Fruit fly (Drosophila melanogaster) whole organism, embryonic: ENCODE measurements around the gene CG17819.

ENCODE experiments used
- Aef1 ChIP-seq: fragments of 200-800 bp; sonication (Bioruptor generic); IDR thresholded peaks from 3 replicates; pipeline ENCODE4 v1.3.6; 2022; ENCODE audit warnings: missing biosample characterization, missing genetic modification characterization
- Antp ChIP-seq: fragments of 200-800 bp; sonication (Bioruptor generic); optimal IDR thresholded peaks from 3 replicates; lab custom pipeline; 2016; ENCODE audit warnings: missing biosample characterization, missing genetic modification characterization
- CG10267 ChIP-seq: fragments of 200-800 bp; sonication (Bioruptor generic); optimal IDR thresholded peaks from 2 replicates; lab custom pipeline; 2018; ENCODE audit warnings: missing biosample characterization, mild to moderate bottlenecking, missing genetic modification characterization, moderate library complexity
- CG10274 ChIP-seq: fragments of 200-800 bp; sonication (Bioruptor generic); optimal IDR thresholded peaks from 3 replicates; lab custom pipeline; 2017; ENCODE audit warnings: missing biosample characterization, mild to moderate bottlenecking, missing genetic modification characterization
- CG10431 ChIP-seq: fragments of 200-800 bp; sonication (Bioruptor generic); optimal IDR thresholded peaks from 3 replicates; lab custom pipeline; 2018; ENCODE audit warnings: missing biosample characterization, mild to moderate bottlenecking, missing genetic modification characterization
- CG10543 ChIP-seq: fragments of 200-800 bp; sonication (Bioruptor generic); optimal IDR thresholded peaks from 3 replicates; lab custom pipeline; 2017; ENCODE audit warnings: missing biosample characterization, mild to moderate bottlenecking, missing genetic modification characterization, moderate library complexity
- CG12104 ChIP-seq: fragments of 200-800 bp; sonication (Bioruptor generic); optimal IDR thresholded peaks from 3 replicates; lab custom pipeline; 2016; ENCODE audit warnings: missing biosample characterization, missing genetic modification characterization
- CG12236 ChIP-seq: fragments of 200-800 bp; sonication (Bioruptor generic); optimal IDR thresholded peaks from 2 replicates; lab custom pipeline; 2016; ENCODE audit warnings: missing biosample characterization, missing genetic modification characterization
- CG12744 ChIP-seq: fragments of 200-800 bp; sonication (Bioruptor generic); optimal IDR thresholded peaks from 2 replicates; lab custom pipeline; 2016; ENCODE audit warnings: missing biosample characterization, missing genetic modification characterization
- CG13296 ChIP-seq: fragments of 200-800 bp; sonication (Bioruptor generic); optimal IDR thresholded peaks from 3 replicates; lab custom pipeline; 2018; ENCODE audit warnings: missing biosample characterization, mild to moderate bottlenecking, missing genetic modification characterization
- CG14014 ChIP-seq: fragments of 200-800 bp; sonication (Bioruptor generic); IDR thresholded peaks from 2 replicates; pipeline ENCODE4 v1.3.6; 2022; ENCODE audit warnings: missing biosample characterization, missing genetic modification characterization
- CG14965 ChIP-seq: fragments of 200-800 bp; sonication (Bioruptor generic); optimal IDR thresholded peaks from 2 replicates; lab custom pipeline; 2016; ENCODE audit warnings: missing biosample characterization, missing genetic modification characterization, borderline replicate concordance
- CG1603 ChIP-seq: fragments of 200-800 bp; sonication (Bioruptor generic); optimal IDR thresholded peaks from 2 replicates; lab custom pipeline; 2019; ENCODE audit warnings: missing biosample characterization, mild to moderate bottlenecking, missing genetic modification characterization, moderate library complexity
- CG16779 ChIP-seq: fragments of 200-800 bp; sonication (Bioruptor generic); IDR thresholded peaks from 2 replicates; pipeline ENCODE4 v1.3.6; 2022; ENCODE audit warnings: missing biosample characterization, missing genetic modification characterization
- CG17385 ChIP-seq: fragments of 200-800 bp; sonication (Bioruptor generic); optimal IDR thresholded peaks from 3 replicates; lab custom pipeline; 2018; ENCODE audit warnings: missing biosample characterization, mild to moderate bottlenecking, missing genetic modification characterization
- CG1832 ChIP-seq: fragments of 200-800 bp; sonication (Bioruptor generic); optimal IDR thresholded peaks from 2 replicates; lab custom pipeline; 2017; ENCODE audit warnings: missing biosample characterization, mild to moderate bottlenecking, missing genetic modification characterization, inconsistent platforms
- CG2678 ChIP-seq: fragments of 200-800 bp; sonication (Bioruptor generic); optimal IDR thresholded peaks from 3 replicates; lab custom pipeline; 2019; ENCODE audit warnings: missing biosample characterization, mild to moderate bottlenecking, missing genetic modification characterization, moderate library complexity
- CG32767 ChIP-seq: fragments of 200-800 bp; sonication (Bioruptor generic); IDR thresholded peaks from 2 replicates; pipeline ENCODE4 v1.3.6; 2022; ENCODE audit warnings: missing biosample characterization, missing genetic modification characterization
- CG6689 ChIP-seq: fragments of 200-800 bp; sonication (Bioruptor generic); IDR thresholded peaks from 2 replicates; pipeline ENCODE4 v1.3.6; 2022; ENCODE audit warnings: missing biosample characterization, missing genetic modification characterization
- CG9876 ChIP-seq: fragments of 200-800 bp; sonication (Bioruptor generic); optimal IDR thresholded peaks from 2 replicates; lab custom pipeline; 2016; ENCODE audit warnings: missing biosample characterization, missing genetic modification characterization
- Dbx ChIP-seq: fragments of 200-800 bp; sonication (Bioruptor generic); IDR thresholded peaks from 3 replicates; pipeline ENCODE4 v1.3.6; 2022; ENCODE audit warnings: missing biosample characterization, missing genetic modification characterization
- E2f1 ChIP-seq: fragments of 200-800 bp; sonication (Bioruptor generic); IDR thresholded peaks from 2 replicates; pipeline ENCODE4 v1.3.6; 2022; ENCODE audit warnings: missing biosample characterization, missing genetic modification characterization
- Eip74EF ChIP-seq, 2 experiments: fragments of 200-800 bp in 1 of 2; fragments of >200 bp in 1 of 2; sonication (Bioruptor generic) in 1 of 2; optimal IDR thresholded peaks; 2 replicates each; lab custom pipeline; 2017 to 2019; ENCODE audit warnings: missing biosample characterization in 2 of 2, missing genetic modification characterization in 2 of 2, mild to moderate bottlenecking in 1 of 2, moderate library complexity in 1 of 2
- H2.0 ChIP-seq: fragments of 200-800 bp; sonication (Bioruptor generic); IDR thresholded peaks from 2 replicates; pipeline ENCODE4 v1.3.6; 2022; ENCODE audit warnings: missing biosample characterization, missing genetic modification characterization
- HHEX ChIP-seq: fragments of 200-800 bp; sonication (Bioruptor generic); optimal IDR thresholded peaks from 3 replicates; lab custom pipeline; 2017; ENCODE audit warnings: missing biosample characterization, mild to moderate bottlenecking, missing genetic modification characterization, missing genetic modification reagents
- HLH54F ChIP-seq: fragments of 200-800 bp; sonication (Bioruptor generic); optimal IDR thresholded peaks from 3 replicates; lab custom pipeline; 2016; ENCODE audit warnings: missing biosample characterization, missing genetic modification characterization
- Max ChIP-seq: fragments of 200-800 bp; sonication (Bioruptor generic); optimal IDR thresholded peaks from 2 replicates; lab custom pipeline; 2016; ENCODE audit warnings: missing biosample characterization, mild to moderate bottlenecking, missing genetic modification characterization
- Med ChIP-seq: fragments of 200-800 bp; sonication (Bioruptor generic); peaks from one replicate; lab custom pipeline; 2016; ENCODE audit warnings: missing biosample characterization, missing genetic modification characterization, mild to moderate bottlenecking, inconsistent platforms, moderate library complexity
- Meics ChIP-seq: fragments of 200-800 bp; sonication (Bioruptor generic); optimal IDR thresholded peaks from 2 replicates; lab custom pipeline; 2017; ENCODE audit warnings: missing biosample characterization, mild to moderate bottlenecking, missing genetic modification characterization
- NK7.1 ChIP-seq: fragments of 200-800 bp; sonication (Bioruptor generic); optimal IDR thresholded peaks from 3 replicates; lab custom pipeline; 2016; ENCODE audit warnings: missing biosample characterization, missing genetic modification characterization
- Usf ChIP-seq: fragments of 200-800 bp; sonication (Bioruptor generic); optimal IDR thresholded peaks from 2 replicates; lab custom pipeline; 2017; ENCODE audit warnings: missing genotype, missing biosample characterization, missing genetic modification characterization
- ash1 ChIP-seq: fragments of 200-800 bp; sonication (Bioruptor generic); optimal IDR thresholded peaks from 2 replicates; lab custom pipeline; 2018; ENCODE audit warnings: missing biosample characterization, mild to moderate bottlenecking, missing genetic modification characterization
- bab2 ChIP-seq: fragments of 200-800 bp; sonication (Bioruptor generic); optimal IDR thresholded peaks from 2 replicates; lab custom pipeline; 2016; ENCODE audit warnings: missing biosample characterization, missing genetic modification characterization
- bigmax ChIP-seq: fragments of 200-800 bp; sonication (Bioruptor generic); optimal IDR thresholded peaks from 2 replicates; lab custom pipeline; 2018; ENCODE audit warnings: missing biosample characterization, mild to moderate bottlenecking, missing genetic modification characterization
- chm ChIP-seq: fragments of 200-800 bp; sonication (Bioruptor generic); IDR thresholded peaks from 2 replicates; pipeline ENCODE4 v1.3.6; 2022; ENCODE audit warnings: missing biosample characterization, missing genetic modification characterization
- en ChIP-seq: fragments of 200-800 bp; sonication (Bioruptor generic); optimal IDR thresholded peaks from 2 replicates; lab custom pipeline; 2016; ENCODE audit warnings: missing biosample characterization, missing genetic modification characterization
- ewg ChIP-seq: fragments of 200-800 bp; sonication (Bioruptor generic); optimal IDR thresholded peaks from 3 replicates; lab custom pipeline; 2017; ENCODE audit warnings: mild to moderate bottlenecking, missing biosample characterization, missing genetic modification reagents, missing genetic modification characterization
- fd96Cb ChIP-seq: fragments of 200-800 bp; sonication (Bioruptor generic); optimal IDR thresholded peaks from 2 replicates; lab custom pipeline; 2018; ENCODE audit warnings: missing biosample characterization, mild to moderate bottlenecking, missing genetic modification characterization, moderate library complexity
- gem ChIP-seq: fragments of 200-800 bp; sonication (Bioruptor generic); optimal IDR thresholded peaks from 2 replicates; lab custom pipeline; 2019; ENCODE audit warnings: missing biosample characterization, mild to moderate bottlenecking, missing genetic modification characterization, moderate library complexity
- grau ChIP-seq: fragments of 200-800 bp; optimal IDR thresholded peaks from 3 replicates; lab custom pipeline; 2019; ENCODE audit warnings: missing biosample characterization, mild to moderate bottlenecking, missing genetic modification characterization, moderate library complexity
- gsb ChIP-seq: fragments of 200-800 bp; sonication (Bioruptor generic); IDR thresholded peaks from 2 replicates; pipeline ENCODE4 v1.3.6; 2022; ENCODE audit warnings: missing biosample characterization, missing genetic modification characterization
- lab ChIP-seq: fragments of 200-800 bp; sonication (Bioruptor generic); optimal IDR thresholded peaks from 3 replicates; lab custom pipeline; 2017; ENCODE audit warnings: missing biosample characterization, missing genetic modification characterization, mild to moderate bottlenecking, moderate library complexity, missing genetic modification reagents
- maf-S ChIP-seq: fragments of 200-800 bp; sonication (Bioruptor generic); optimal IDR thresholded peaks from 2 replicates; lab custom pipeline; 2016; ENCODE audit warnings: missing biosample characterization, missing genetic modification characterization
- mirr ChIP-seq: fragments of 200-800 bp; sonication (Bioruptor generic); optimal IDR thresholded peaks from 3 replicates; lab custom pipeline; 2018; ENCODE audit warnings: missing biosample characterization, mild to moderate bottlenecking, missing genetic modification characterization
- pho ChIP-seq: fragments of 200-800 bp; sonication (Bioruptor generic); optimal IDR thresholded peaks from 2 replicates; lab custom pipeline; 2016; ENCODE audit warnings: missing biosample characterization, missing genetic modification characterization
- pita ChIP-seq: fragments of 200-800 bp; sonication (Bioruptor generic); optimal IDR thresholded peaks from 2 replicates; lab custom pipeline; 2017; ENCODE audit warnings: missing biosample characterization, mild to moderate bottlenecking, missing genetic modification characterization
- ranshi ChIP-seq: fragments of 200-800 bp; sonication (Bioruptor generic); IDR thresholded peaks from 2 replicates; pipeline ENCODE4 v1.3.6; 2022; ENCODE audit warnings: missing biosample characterization, missing genetic modification characterization
- row ChIP-seq: fragments of 200-800 bp; sonication (Bioruptor generic); IDR thresholded peaks from 3 replicates; pipeline ENCODE4 v1.3.6; 2022; ENCODE audit warnings: missing biosample characterization, missing genetic modification characterization
- sc ChIP-seq, 3 experiments: fragments of >200 bp in 2 of 3; fragments of 200-800 bp in 1 of 3; sonication (Bioruptor generic) in 1 of 3; optimal IDR thresholded peaks; 2 replicates in 2 of 3; 3 replicates in 1 of 3; lab custom pipeline; 2017; ENCODE audit warnings: mild to moderate bottlenecking in 1 of 3, missing biosample characterization in 1 of 3, missing genetic modification characterization in 1 of 3, missing genetic modification reagents in 1 of 3
- unc-4 ChIP-seq: fragments of 200-800 bp; sonication (Bioruptor generic); IDR thresholded peaks from 2 replicates; pipeline ENCODE4 v1.3.6; 2022; ENCODE audit warnings: missing biosample characterization, missing genetic modification characterization; ENCODE audit not compliant: partially characterized antibody

Gene CG17819

dm6 chr3R:21857509-21857908 is 27.8 kb downstream of the CG17819 start (continued):
- TF ChIP-seq Aef1 (GFP tag; lab: Robert Waterston, UW) (no peak), ranshi (GFP tag; lab: Robert Waterston, UW) (0 out of 2 replicates have a peak, but pooled peaks have one; percentile 5), E2f1 (GFP tag; lab: Robert Waterston, UW) (no peak), row (GFP tag; lab: Robert Waterston, UW) (0 out of 3 replicates have a peak, but pooled peaks have one; percentile 7), Max (no peak), CG16779 (no peak), ash1 (no peak), grau (tag; lab: Kevin White, UChicago) (peak; percentile 79), sc (optimal IDR thresholded peaks at IDR 0.05; lab: Kevin White, UChicago) (no peak), sc (GFP tag; optimal IDR thresholded peaks at IDR 0.05; lab: Kevin White, UChicago) (no peak), NK7.1 (no peak)
- TF ChIP-seq, all 482 proteins: peak for 9

dm6 chr3R:21856873-21857243 is 28.5 kb downstream of the CG17819 start:
- TF ChIP-seq CG13296 (GFP tag; lab: Kevin White, UChicago) = peak; percentile 32
- TF ChIP-seq HLH54F = no peak
- no peak for TF ChIP-seq gsb (GFP tag; lab: Robert Waterston, UW)
- TF ChIP-seq en (GFP tag; lab: Kevin White, UChicago) = no peak
- no peak for TF ChIP-seq CG14965 (GFP tag; lab: Kevin White, UChicago)
- peak; percentile 29 for TF ChIP-seq mirr
- 0 out of 2 replicates have a peak, but pooled peaks have one; percentile 26 for TF ChIP-seq CG14014 (GFP tag; lab: Robert Waterston, UW)
- TF ChIP-seq Meics (GFP tag; lab: Kevin White, UChicago) = peak; percentile 5
- TF ChIP-seq HHEX (GFP tag; lab: Kevin White, UChicago) = peak; percentile 12
- no peak for TF ChIP-seq CG32767 (GFP tag; lab: Robert Waterston, UW)
- peak; percentile 12 for TF ChIP-seq CG2678 (tag; lab: Kevin White, UChicago)
- TF ChIP-seq CG10274 (GFP tag; lab: Kevin White, UChicago) = no peak
- no peak for TF ChIP-seq CG12236 (GFP tag; lab: Kevin White, UChicago)
- no peak for TF ChIP-seq CG17385 (GFP tag; lab: Kevin White, UChicago)
- TF ChIP-seq CG12744 (GFP tag; lab: Kevin White, UChicago) = no peak
- TF ChIP-seq CG1603 (tag; lab: Kevin White, UChicago) = no peak
- peak; percentile 4 for TF ChIP-seq maf-S (GFP tag; lab: Kevin White, UChicago)
- TF ChIP-seq CG10431 = no peak
- no peak for TF ChIP-seq ewg
- TF ChIP-seq gem = no peak
- no peak for TF ChIP-seq CG1832 (GFP tag; lab: Kevin White, UChicago)
- no peak for TF ChIP-seq chm
- TF ChIP-seq pho = no peak
- TF ChIP-seq fd96Cb (tag; lab: Kevin White, UChicago) = peak; percentile 13
- peak; percentile 89 for TF ChIP-seq Med (GFP tag; lab: Kevin White, UChicago)
- peak; percentile 29 for TF ChIP-seq CG10543 (GFP tag; lab: Kevin White, UChicago)
- TF ChIP-seq pita (GFP tag; lab: Kevin White, UChicago) = no peak
- TF ChIP-seq Antp (GFP tag; lab: Kevin White, UChicago) = no peak
- no peak for TF ChIP-seq unc-4 (GFP tag; lab: Robert Waterston, UW)
- TF ChIP-seq CG9876 = no peak
- no peak for TF ChIP-seq Eip74EF (GFP tag; optimal IDR thresholded peaks at IDR 0.05; lab: Kevin White, UChicago)
- TF ChIP-seq Dbx (GFP tag; lab: Robert Waterston, UW) = no peak
- no peak for TF ChIP-seq CG6689 (GFP tag; lab: Robert Waterston, UW)
- TF ChIP-seq Usf (GFP tag; lab: Kevin White, UChicago) = no peak
- TF ChIP-seq CG10267 = no peak
- peak; percentile 32 for TF ChIP-seq lab (GFP tag; lab: Kevin White, UChicago)
- TF ChIP-seq CG12104 (GFP tag; lab: Kevin White, UChicago) = no peak
- TF ChIP-seq H2.0 = no peak
- peak; percentile 14 for TF ChIP-seq bab2
- no peak for TF ChIP-seq bigmax (GFP tag; lab: Kevin White, UChicago)
